Worm (Caenorhabditis elegans) whole organism, L1 larva: ENCODE measurements around the gene dnj-22.

Experiments used
- F16B12.6 ChIP-seq: fragments of 150-350 bp; optimal IDR thresholded peaks from 2 replicates; lab custom pipeline; 2014; ENCODE audit warnings: missing biosample characterization, missing genetic modification characterization
- aly-2 ChIP-seq: fragments of 150-350 bp; optimal IDR thresholded peaks from 2 replicates; lab custom pipeline; 2014; ENCODE audit warnings: missing biosample characterization, missing genetic modification characterization
- ama-1 ChIP-seq: fragments of 150-350 bp; optimal IDR thresholded peaks from 2 replicates; lab custom pipeline; 2014
- blmp-1 ChIP-seq: fragments of 150-350 bp; optimal IDR thresholded peaks from 2 replicates; lab custom pipeline; 2014; ENCODE audit warnings: missing biosample characterization, missing genetic modification characterization
- dpl-1 ChIP-seq, 3 experiments: fragments of 150-350 bp in 2 of 3; sonication (generic microtip) in 1 of 3; optimal IDR thresholded peaks; 2 replicates each; lab custom pipeline; 2014 to 2017; ENCODE audit warnings: missing biosample characterization in 3 of 3, missing genetic modification characterization in 3 of 3, missing genetic modification reagents in 3 of 3
- efl-1 ChIP-seq, 4 experiments: fragments of 150-350 bp; optimal IDR thresholded peaks in 3 of 4; peaks in 1 of 4; 1 replicate in 1 of 4; 2 replicates in 3 of 4; lab custom pipeline; 2014; ENCODE audit warnings: missing biosample characterization in 2 of 4, missing genetic modification characterization in 2 of 4, missing genetic modification reagents in 2 of 4
- egl-27 ChIP-seq, 2 experiments: fragments of 150-350 bp in 1 of 2; sonication (generic microtip); optimal IDR thresholded peaks; 3 replicates each; lab custom pipeline; 2017 to 2018; ENCODE audit warnings: missing biosample characterization in 2 of 2, missing genetic modification characterization in 2 of 2, missing genetic modification reagents in 2 of 2
- elt-2 ChIP-seq: sonication (generic microtip); optimal IDR thresholded peaks from 2 replicates; lab custom pipeline; 2016; ENCODE audit warnings: missing genetic modification characterization, mild to moderate bottlenecking, inconsistent platforms, missing compliant biosample characterization, missing genetic modification reagents
- elt-3 ChIP-seq, 6 experiments: fragments of 150-350 bp in 1 of 6; sonication (generic microtip); optimal IDR thresholded peaks; 2 replicates each; lab custom pipeline; 2017 to 2018; ENCODE audit warnings: missing biosample characterization in 6 of 6, missing genetic modification characterization in 6 of 6, inconsistent platforms in 1 of 6
- ets-5 ChIP-seq: fragments of 200-800 bp; sonication (Bioruptor generic); IDR thresholded peaks from 2 replicates; pipeline ENCODE4 v1.3.6; 2022; ENCODE audit warnings: missing genetic modification characterization, missing compliant biosample characterization
- fkh-10 ChIP-seq: sonication (generic microtip); optimal IDR thresholded peaks from 2 replicates; lab custom pipeline; 2017; ENCODE audit warnings: missing biosample characterization, missing genetic modification reagents, missing genetic modification characterization
- grh-1 ChIP-seq: fragments of 200-800 bp; sonication (Bioruptor generic); IDR thresholded peaks from 2 replicates; pipeline ENCODE4 v1.3.6; 2022; ENCODE audit warnings: missing genetic modification reagents, missing genetic modification characterization, missing compliant biosample characterization
- hlh-4 ChIP-seq: sonication (generic microtip); optimal IDR thresholded peaks from 2 replicates; lab custom pipeline; 2016; ENCODE audit warnings: mild to moderate bottlenecking, missing genetic modification characterization, missing compliant biosample characterization
- irx-1 ChIP-seq: sonication (generic microtip); optimal IDR thresholded peaks from 2 replicates; lab custom pipeline; 2016; ENCODE audit warnings: missing genetic modification characterization, missing compliant biosample characterization
- isw-1 ChIP-seq: fragments of 200-800 bp; sonication (Bioruptor generic); IDR thresholded peaks from 2 replicates; pipeline ENCODE4 v1.3.6; 2022; ENCODE audit warnings: missing genetic modification characterization, missing compliant biosample characterization
- lin-14 ChIP-seq: fragments of 200-800 bp; sonication (Bioruptor generic); optimal IDR thresholded peaks from 2 replicates; lab custom pipeline; 2018; ENCODE audit warnings: mild to moderate bottlenecking, missing genetic modification characterization, moderate library complexity, missing compliant biosample characterization
- lin-39 ChIP-seq: fragments of 150-350 bp; optimal IDR thresholded peaks from 2 replicates; lab custom pipeline; 2014; ENCODE audit warnings: missing biosample characterization, missing genetic modification reagents, missing genetic modification characterization
- lsy-2 ChIP-seq, 2 experiments: fragments of 150-350 bp; optimal IDR thresholded peaks; 2 replicates each; lab custom pipeline; 2014; ENCODE audit warnings: missing biosample characterization in 2 of 2, missing genetic modification characterization in 2 of 2
- mep-1 ChIP-seq: fragments of 150-350 bp; optimal IDR thresholded peaks from 2 replicates; lab custom pipeline; 2014; ENCODE audit warnings: missing biosample characterization, missing genetic modification characterization
- nhr-19 ChIP-seq: fragments of 200-800 bp; sonication (Bioruptor generic); conservative IDR thresholded peaks from 2 replicates; pipeline ENCODE4 v1.3.6; 2022; ENCODE audit warnings: missing genetic modification characterization, missing compliant biosample characterization
- nhr-20 ChIP-seq: sonication (generic microtip); optimal IDR thresholded peaks from 2 replicates; lab custom pipeline; 2016; ENCODE audit warnings: mild to moderate bottlenecking, missing genetic modification characterization, missing compliant biosample characterization
- nhr-237 ChIP-seq: fragments of 150-350 bp; optimal IDR thresholded peaks from 2 replicates; lab custom pipeline; 2014; ENCODE audit warnings: missing biosample characterization, missing genetic modification characterization
- nhr-71 ChIP-seq: sonication (generic microtip); optimal IDR thresholded peaks from 2 replicates; lab custom pipeline; 2016; ENCODE audit warnings: mild to moderate bottlenecking, missing genetic modification characterization, moderate library complexity, missing compliant biosample characterization
- nhr-76 ChIP-seq: sonication (generic microtip); optimal IDR thresholded peaks from 2 replicates; lab custom pipeline; 2017; ENCODE audit warnings: missing biosample characterization, missing genetic modification characterization
- nhr-84 ChIP-seq: sonication (generic microtip); optimal IDR thresholded peaks from 2 replicates; lab custom pipeline; 2017; ENCODE audit warnings: missing biosample characterization, missing genetic modification characterization
- nhr-85 ChIP-seq: sonication (generic microtip); peaks from one replicate; lab custom pipeline; 2016; ENCODE audit warnings: missing genetic modification characterization, inconsistent platforms, missing compliant biosample characterization
- nhr-90 ChIP-seq: sonication (generic microtip); optimal IDR thresholded peaks from 2 replicates; lab custom pipeline; 2016; ENCODE audit warnings: mild to moderate bottlenecking, missing genetic modification characterization, missing compliant biosample characterization; ENCODE audit not compliant: poor library complexity
- pax-3 ChIP-seq: fragments of 200-800 bp; sonication (Bioruptor generic); optimal IDR thresholded peaks from 2 replicates; lab custom pipeline; 2018; ENCODE audit warnings: mild to moderate bottlenecking, missing genetic modification characterization, moderate library complexity, missing compliant biosample characterization
- rnt-1 ChIP-seq: sonication (generic microtip); optimal IDR thresholded peaks from 2 replicates; lab custom pipeline; 2016; ENCODE audit warnings: mild to moderate bottlenecking, missing genetic modification characterization, moderate library complexity, missing compliant biosample characterization
- snu-23 ChIP-seq: sonication (generic microtip); optimal IDR thresholded peaks from 2 replicates; lab custom pipeline; 2016; ENCODE audit warnings: missing genetic modification characterization, missing compliant biosample characterization
- sptf-1 ChIP-seq: fragments of 150-350 bp; optimal IDR thresholded peaks from 2 replicates; lab custom pipeline; 2014; ENCODE audit warnings: missing biosample characterization, missing genetic modification characterization
- swsn-7 ChIP-seq: sonication (generic microtip); optimal IDR thresholded peaks from 2 replicates; lab custom pipeline; 2016; ENCODE audit warnings: missing genetic modification characterization, missing compliant biosample characterization
- tbx-2 ChIP-seq: sonication (generic microtip); optimal IDR thresholded peaks from 2 replicates; lab custom pipeline; 2016; ENCODE audit warnings: missing genetic modification characterization, missing compliant biosample characterization
- unc-130 ChIP-seq: fragments of 150-350 bp; optimal IDR thresholded peaks from 2 replicates; lab custom pipeline; 2017; ENCODE audit warnings: missing biosample characterization, missing genetic modification characterization, inconsistent platforms
- unc-30 ChIP-seq: sonication (generic microtip); optimal IDR thresholded peaks from 2 replicates; lab custom pipeline; 2017; ENCODE audit warnings: missing biosample characterization, missing genetic modification characterization
- vab-15 ChIP-seq: sonication (generic microtip); optimal IDR thresholded peaks from 2 replicates; lab custom pipeline; 2017; ENCODE audit warnings: missing genotype, mild to moderate bottlenecking, missing genetic modification characterization, missing compliant biosample characterization
- zip-4 ChIP-seq: fragments of 200-800 bp; sonication (Bioruptor generic); optimal IDR thresholded peaks from 2 replicates; lab custom pipeline; 2018; ENCODE audit warnings: mild to moderate bottlenecking, missing genetic modification characterization, moderate library complexity, missing compliant biosample characterization
- ztf-11 ChIP-seq, 2 experiments: sonication (generic microtip); optimal IDR thresholded peaks; 2 replicates each; lab custom pipeline; 2016 to 2017; ENCODE audit warnings: missing genetic modification characterization in 2 of 2, missing biosample characterization in 1 of 2, missing compliant biosample characterization in 1 of 2

dnj-22 gene

ce11 chrV:8460306-8460705 lies 1.6 kb downstream of the dnj-22 start, which contains the start of gene T23B12.6:
Gene T23B12.6, minus strand, starts transcription at chrV:8460419.
- TF ChIP-seq elt-2 (tag; lab: Kevin White, UChicago) (peak; percentile 25), hlh-4 (no peak), isw-1 (GFP tag; lab: Robert Waterston, UW) (no peak)

ce11 chrV:8454995-8455446 lies 6.9 kb downstream of the dnj-22 start, which contains the start of gene T23B12.11:
Gene T23B12.11, plus strand, starts transcription at chrV:8455396.
- no peak for TF ChIP-seq aly-2 (tag; lab: Kevin White, UChicago)
- no peak for TF ChIP-seq vab-15 (tag; lab: Kevin White, UChicago)
- TF ChIP-seq mep-1 (tag; lab: Kevin White, UChicago): peak; percentile 18
- peak; percentile 43 for TF ChIP-seq nhr-20 (tag; lab: Kevin White, UChicago)
- peak; percentile 93 for TF ChIP-seq nhr-85 (tag; lab: Kevin White, UChicago)
- no peak for TF ChIP-seq swsn-7 (tag; lab: Kevin White, UChicago)
- TF ChIP-seq irx-1 (tag; lab: Kevin White, UChicago): peak; percentile 21
- peak; percentile 40 for TF ChIP-seq snu-23 (GFP tag; lab: Kevin White, UChicago)
- peak; percentile 10 for TF ChIP-seq tbx-2
- peak; percentile 72 for TF ChIP-seq lin-14 (GFP tag; lab: Kevin White, UChicago)
- TF ChIP-seq lin-39 (tag; lab: Kevin White, UChicago): no peak
- peak; percentile 20 for TF ChIP-seq blmp-1 (tag; lab: Kevin White, UChicago)

ce11 chrV:8450690-8451089 lies 11.2 kb downstream of the dnj-22 start:
- TF ChIP-seq isw-1 (GFP tag; lab: Robert Waterston, UW): no peak
- TF ChIP-seq nhr-237 (tag; lab: Kevin White, UChicago): no peak
- peak; percentile 46 for TF ChIP-seq lin-14 (GFP tag; lab: Kevin White, UChicago)
- no peak for TF ChIP-seq nhr-76

ce11 chrV:8449241-8449640 lies 12.7 kb downstream of the dnj-22 start:
- TF ChIP-seq lsy-2 (tag; optimal IDR thresholded peaks at IDR 0.05; lab: Kevin White, UChicago): peak in 1 of 2 experiments; percentile 19
- TF ChIP-seq lin-14 (GFP tag; lab: Kevin White, UChicago): peak; percentile 65
- no peak for TF ChIP-seq efl-1 (optimal IDR thresholded peaks at IDR 0.05; lab: Kevin White, UChicago)
- peak in 1 of 2 experiments; percentile 83 for TF ChIP-seq efl-1 (GFP tag; optimal IDR thresholded peaks at IDR 0.05 in 1 of 2; lab: Kevin White, UChicago)
- no peak for TF ChIP-seq F16B12.6 (tag; lab: Kevin White, UChicago)
- TF ChIP-seq ets-5: no peak
- peak; percentile 86 for TF ChIP-seq nhr-85 (tag; lab: Kevin White, UChicago)
- peak; percentile 68 for TF ChIP-seq blmp-1 (tag; lab: Kevin White, UChicago)
- TF ChIP-seq nhr-20 (tag; lab: Kevin White, UChicago): peak; percentile 6
- peak in 1 of 6 experiments; percentile 77 for TF ChIP-seq elt-3 (tag; optimal IDR thresholded peaks at IDR 0.05; lab: Kevin White, UChicago)
- TF ChIP-seq, all 84 proteins: peak for 7

ce11 chrV:8447928-8448327 lies 14.0 kb downstream of the dnj-22 start, which contains the start of gene T23B12.5:
Gene T23B12.5, minus strand, starts transcription at chrV:8448028.
- TF ChIP-seq tbx-2: no peak
- TF ChIP-seq efl-1 (optimal IDR thresholded peaks at IDR 0.05; lab: Kevin White, UChicago): no peak
- peak in 1 of 2 experiments; percentile 14 for TF ChIP-seq efl-1 (GFP tag; optimal IDR thresholded peaks at IDR 0.05 in 1 of 2; lab: Kevin White, UChicago)

- TF ChIP-seq nhr-71 (tag; lab: Kevin White, UChicago) (peak; percentile 48), nhr-85 (tag; lab: Kevin White, UChicago) (peak; percentile 80), unc-130 (no peak), grh-1 (GFP tag; lab: Robert Waterston, UW) (no peak), ztf-11 (tag; optimal IDR thresholded peaks at IDR 0.05; lab: Kevin White, UChicago) (no peak), ama-1 (no peak), sptf-1 (tag; lab: Kevin White, UChicago) (no peak), pax-3 (tag; lab: Kevin White, UChicago) (no peak), unc-30 (tag; lab: Kevin White, UChicago) (no peak), elt-2 (tag; lab: Kevin White, UChicago) (peak; percentile 51), isw-1 (GFP tag; lab: Robert Waterston, UW) (no peak), zip-4 (no peak), blmp-1 (tag; lab: Kevin White, UChicago) (peak; percentile 78), egl-27 (tag; optimal IDR thresholded peaks at IDR 0.05; lab: Kevin White, UChicago) (no peak), mep-1 (tag; lab: Kevin White, UChicago) (peak; percentile 16), nhr-90 (tag; lab: Kevin White, UChicago) (peak; percentile 41), rnt-1 (tag; lab: Kevin White, UChicago) (no peak), nhr-84 (no peak), nhr-19 (GFP tag; lab: Robert Waterston, UW) (no peak), fkh-10 (no peak), efl-1 (optimal IDR thresholded peaks at IDR 0.05; lab: Kevin White, UChicago) (peak in 1 of 2 experiments; percentile 22), efl-1 (GFP tag; optimal IDR thresholded peaks at IDR 0.05 in 1 of 2; lab: Kevin White, UChicago) (peak in 1 of 2 experiments; percentile 1), snu-23 (GFP tag; lab: Kevin White, UChicago) (peak; percentile 48), ets-5 (no peak), dpl-1 (GFP tag; optimal IDR thresholded peaks at IDR 0.05; lab: Kevin White, UChicago) (no peak), nhr-76 (no peak)
Measured at ce11 chrV:8445636-8446035, 16.3 kb downstream of the dnj-22 start.
